Fruit fly (Drosophila melanogaster) whole organism: ENCODE data around the gene CG14684.

Source experiments
- CG8478 ChIP-seq: fragments of >200 bp; optimal IDR thresholded peaks from 2 replicates; lab custom pipeline; 2018; ENCODE audit warnings: inconsistent platforms
- Dll ChIP-seq: fragments of >200 bp; optimal IDR thresholded peaks from 2 replicates; lab custom pipeline; 2017
- EcR ChIP-seq, 2 experiments: fragments of >200 bp; optimal IDR thresholded peaks; 2 replicates each; lab custom pipeline; 2017; ENCODE audit warnings: missing biosample characterization in 2 of 2, missing genetic modification characterization in 2 of 2, missing genetic modification reagents in 2 of 2
- pan ChIP-seq: fragments of >200 bp; optimal IDR thresholded peaks from 2 replicates; lab custom pipeline; 2017
- psq ChIP-seq: fragments of >200 bp; optimal IDR thresholded peaks from 2 replicates; lab custom pipeline; 2017
- usp ChIP-seq: fragments of >200 bp; optimal IDR thresholded peaks from 2 replicates; lab custom pipeline; 2017; ENCODE audit warnings: missing biosample characterization, missing genetic modification characterization, mixed read lengths

CG14684 gene

DNA sequence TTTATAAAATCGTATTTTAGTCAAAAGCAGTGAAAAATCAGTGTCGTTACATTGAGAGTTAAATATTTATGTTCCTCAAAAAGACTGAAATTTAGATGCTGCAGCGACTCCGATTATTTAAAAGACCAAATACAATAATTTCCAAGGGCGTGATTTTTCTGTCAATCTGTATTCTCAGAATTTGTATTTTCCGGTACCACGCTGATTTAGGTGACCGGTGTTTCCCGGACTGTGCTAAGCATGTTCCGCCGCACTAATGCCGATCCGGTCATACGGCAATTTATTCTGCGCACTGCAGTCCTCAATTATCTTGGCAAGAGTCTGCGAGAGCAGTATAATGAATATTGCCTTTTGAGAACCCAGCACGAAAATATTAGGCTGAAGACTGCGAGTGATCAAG is at the start of gene CG14684, which contains the start of gene CG31467:
TSS of gene CG14684 (plus strand) at position 212 of the 400 bp plus-strand sequence.
TSS of gene CG31467 (minus strand) at position 101 of the 400 bp plus-strand sequence.
- TF ChIP-seq psq (lab: Kevin White, UChicago): no peak
- TF ChIP-seq CG8478 (lab: Kevin White, UChicago): no peak
- TF ChIP-seq Dll: no peak
- TF ChIP-seq EcR (GFP tag; optimal IDR thresholded peaks at IDR 0.05; lab: Kevin White, UChicago): no peak
- TF ChIP-seq pan: no peak
- no peak for TF ChIP-seq usp (GFP tag; lab: Kevin White, UChicago)

- TF ChIP-seq Dll (no peak), pan (no peak), EcR (GFP tag; optimal IDR thresholded peaks at IDR 0.05; lab: Kevin White, UChicago) (no peak), CG8478 (lab: Kevin White, UChicago) (no peak), psq (lab: Kevin White, UChicago) (no peak), usp (GFP tag; lab: Kevin White, UChicago) (no peak)
Measured at dm6 chr3R:10658783-10659182, 48.0 kb upstream of the CG14684 start.

- TF ChIP-seq CG8478 (lab: Kevin White, UChicago) (no peak), pan (no peak), psq (lab: Kevin White, UChicago) (no peak), Dll (no peak), usp (GFP tag; lab: Kevin White, UChicago) (no peak), EcR (GFP tag; optimal IDR thresholded peaks at IDR 0.05; lab: Kevin White, UChicago) (no peak)
Measured at dm6 chr3R:10659563-10659962, 47.2 kb upstream of the CG14684 start.

- no peak for TF ChIP-seq Dll
- no peak for TF ChIP-seq psq (lab: Kevin White, UChicago)
- no peak for TF ChIP-seq usp (GFP tag; lab: Kevin White, UChicago)
- no peak for TF ChIP-seq CG8478 (lab: Kevin White, UChicago)
- no peak for TF ChIP-seq EcR (GFP tag; optimal IDR thresholded peaks at IDR 0.05; lab: Kevin White, UChicago)
- no peak for TF ChIP-seq pan
Measured at dm6 chr3R:10661098-10661497, 45.7 kb upstream of the CG14684 start.

DNA sequence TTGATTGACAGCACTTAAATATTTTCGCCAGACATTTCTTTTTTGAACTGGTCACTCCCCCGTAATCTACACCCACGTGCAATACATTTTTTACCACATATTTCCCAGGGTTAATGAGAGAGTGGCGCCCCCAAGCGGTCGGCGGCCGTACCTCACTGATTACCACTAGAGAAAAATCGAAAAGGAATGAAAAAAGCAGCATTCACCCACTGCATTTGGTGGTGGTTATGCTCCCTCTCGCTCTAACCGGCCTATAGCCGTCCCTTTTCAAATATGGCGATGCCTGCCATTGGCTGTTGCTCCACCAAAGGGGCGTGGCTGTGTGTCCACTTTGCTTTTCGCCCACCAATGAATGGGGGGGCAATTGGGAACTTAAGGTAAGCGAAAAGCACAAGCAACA is 41.8 kb upstream of the CG14684 start:
- no peak for TF ChIP-seq Dll
- peak; percentile 39 for TF ChIP-seq CG8478 (lab: Kevin White, UChicago)

- TF ChIP-seq CG8478 (lab: Kevin White, UChicago): no peak
- TF ChIP-seq pan: no peak
- TF ChIP-seq usp (GFP tag; lab: Kevin White, UChicago): no peak
- no peak for TF ChIP-seq Dll
Measured at dm6 chr3R:10667964-10668363, 38.8 kb upstream of the CG14684 start.

DNA sequence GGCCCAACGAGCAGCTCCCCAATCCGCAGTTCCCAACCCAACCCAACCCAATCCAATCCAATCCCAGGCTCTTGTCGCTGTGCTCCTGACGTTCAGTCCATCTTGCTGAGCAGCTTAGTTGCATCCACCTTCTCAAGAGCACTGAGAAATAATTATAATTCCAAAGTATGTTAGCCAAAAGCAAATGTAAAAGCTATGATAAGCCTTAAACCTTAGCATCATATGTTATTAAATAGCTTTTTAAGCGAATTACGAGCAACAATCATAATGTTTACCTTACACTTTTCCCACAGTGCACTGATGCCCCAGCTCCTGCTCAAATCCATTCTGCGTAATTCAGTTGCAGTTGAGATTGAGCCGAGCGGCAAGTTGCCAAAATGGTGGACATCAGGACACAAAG is 36.8 kb upstream of the CG14684 start:
- TF ChIP-seq psq (lab: Kevin White, UChicago): no peak

dm6 chr3R:10672680-10673079 is 34.1 kb upstream of the CG14684 start:
- TF ChIP-seq usp (GFP tag; lab: Kevin White, UChicago) (no peak), Dll (no peak), CG8478 (lab: Kevin White, UChicago) (no peak), psq (lab: Kevin White, UChicago) (no peak), pan (no peak), EcR (GFP tag; optimal IDR thresholded peaks at IDR 0.05; lab: Kevin White, UChicago) (no peak)

dm6 chr3R:10673571-10673970 is 33.2 kb upstream of the CG14684 start:
- TF ChIP-seq EcR (GFP tag; optimal IDR thresholded peaks at IDR 0.05; lab: Kevin White, UChicago) (no peak), usp (GFP tag; lab: Kevin White, UChicago) (no peak), psq (lab: Kevin White, UChicago) (no peak), CG8478 (lab: Kevin White, UChicago) (no peak), pan (no peak), Dll (no peak)

- TF ChIP-seq pan (no peak), EcR (GFP tag; optimal IDR thresholded peaks at IDR 0.05; lab: Kevin White, UChicago) (no peak), CG8478 (lab: Kevin White, UChicago) (no peak), usp (GFP tag; lab: Kevin White, UChicago) (no peak), Dll (no peak), psq (lab: Kevin White, UChicago) (no peak)
Measured at dm6 chr3R:10675101-10675500, 31.7 kb upstream of the CG14684 start.

DNA sequence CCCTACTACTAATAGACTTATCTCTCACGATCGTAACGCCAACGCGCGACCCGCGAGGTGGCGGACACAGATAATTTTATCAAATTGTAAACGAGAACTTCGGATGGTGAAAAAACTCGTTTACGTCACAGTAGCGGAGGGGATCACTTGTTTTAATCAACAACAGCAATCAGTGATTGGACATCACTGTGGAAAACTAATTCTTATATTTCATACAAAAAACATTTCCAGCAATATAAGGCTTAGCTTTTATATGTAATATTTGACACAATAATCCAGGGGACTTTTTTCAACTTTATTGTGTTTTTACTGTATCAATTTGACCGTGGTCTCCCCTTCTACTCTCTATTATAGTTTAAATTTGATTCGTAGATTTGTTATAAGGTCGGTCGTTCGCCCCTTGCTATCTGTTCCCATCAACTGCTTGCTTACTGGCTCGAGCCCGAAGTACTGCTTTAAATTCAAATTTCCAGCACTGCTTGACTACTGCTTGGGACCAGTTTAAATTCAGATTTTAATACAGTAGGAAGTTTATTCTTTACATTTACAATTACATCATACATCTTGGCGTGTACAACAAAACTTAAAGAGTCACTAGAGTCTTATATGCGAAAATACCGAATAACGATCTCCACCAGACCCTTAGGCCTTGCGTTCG is 29.4 kb upstream of the CG14684 start, which contains the start of gene CG6465:
TSS of gene CG6465 (minus strand) at position 7 of the 658 bp plus-strand sequence.
- TF ChIP-seq CG8478 (lab: Kevin White, UChicago) (no peak), Dll (no peak), usp (GFP tag; lab: Kevin White, UChicago) (no peak), psq (lab: Kevin White, UChicago) (no peak), EcR (GFP tag; optimal IDR thresholded peaks at IDR 0.05; lab: Kevin White, UChicago) (peak; percentile 57 to 89)

dm6 chr3R:10678935-10679565 is 27.7 kb upstream of the CG14684 start:
- TF ChIP-seq CG8478 (lab: Kevin White, UChicago): no peak
- TF ChIP-seq Dll: no peak
- TF ChIP-seq psq (lab: Kevin White, UChicago): no peak
- TF ChIP-seq pan: no peak
- no peak for TF ChIP-seq EcR (GFP tag; optimal IDR thresholded peaks at IDR 0.05; lab: Kevin White, UChicago)
- no peak for TF ChIP-seq usp (GFP tag; lab: Kevin White, UChicago)
